Worm (Caenorhabditis elegans): ENCODE results near the gene rbg-3.

DNA sequence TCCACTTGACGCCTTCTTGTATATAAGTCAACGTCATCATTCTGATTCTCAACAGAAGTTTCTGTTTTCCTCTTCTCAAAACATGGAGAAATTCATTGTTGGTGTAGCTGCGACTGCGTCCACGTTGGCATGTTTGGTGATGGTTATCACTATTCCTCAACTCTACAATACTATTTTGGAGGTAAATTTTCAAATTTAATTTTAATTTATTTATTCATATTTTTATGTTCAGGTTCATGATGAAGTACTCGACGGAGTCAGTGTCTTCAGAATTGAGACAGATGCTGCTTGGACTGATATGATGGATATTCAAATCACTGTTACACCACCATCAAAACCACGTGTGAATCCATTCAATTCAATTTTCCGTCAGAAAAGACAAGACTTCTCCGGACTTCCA lies 6.1 kb upstream of the rbg-3 start, which contains the start of gene col-89:
- no peak for TF ChIP-seq snpc-4 (tag; optimal IDR thresholded peaks at IDR 0.05)
- no peak for TF ChIP-seq tbx-8 (GFP tag; optimal IDR thresholded peaks at IDR 0.05)
- TF ChIP-seq mep-1 (tag; optimal IDR thresholded peaks at IDR 0.05): no peak
- TF ChIP-seq lsy-2 (tag; optimal IDR thresholded peaks at IDR 0.05): no peak
- TF ChIP-seq unc-39 (tag; optimal IDR thresholded peaks at IDR 0.05): no peak
- no peak for TF ChIP-seq cnd-1 (tag; optimal IDR thresholded peaks at IDR 0.05)
- no peak for TF ChIP-seq elt-1 (tag; optimal IDR thresholded peaks at IDR 0.05; ENCODE audit: borderline replicate concordance, insufficient read depth)
- no peak for TF ChIP-seq nhr-28 (tag; optimal IDR thresholded peaks at IDR 0.05)
- no peak for TF ChIP-seq ztf-11 (tag; optimal IDR thresholded peaks at IDR 0.05)

Measured in whole organism, mixed stage, embryonic.